Worm (Caenorhabditis elegans) whole organism, L4/young adult: ENCODE measurements around the gene D1046.2.

Experiments used
- dao-5 ChIP-seq: sonication (generic microtip); optimal IDR thresholded peaks from 2 replicates; lab custom pipeline; 2016; ENCODE audit warnings: missing genotype, missing genetic modification characterization, moderate library complexity, missing compliant biosample characterization
- him-1 ChIP-seq: sonication (generic microtip); optimal IDR thresholded peaks from 2 replicates; lab custom pipeline; 2016; ENCODE audit warnings: missing genotype, missing genetic modification reagents, missing genetic modification characterization, missing compliant biosample characterization

DNA sequence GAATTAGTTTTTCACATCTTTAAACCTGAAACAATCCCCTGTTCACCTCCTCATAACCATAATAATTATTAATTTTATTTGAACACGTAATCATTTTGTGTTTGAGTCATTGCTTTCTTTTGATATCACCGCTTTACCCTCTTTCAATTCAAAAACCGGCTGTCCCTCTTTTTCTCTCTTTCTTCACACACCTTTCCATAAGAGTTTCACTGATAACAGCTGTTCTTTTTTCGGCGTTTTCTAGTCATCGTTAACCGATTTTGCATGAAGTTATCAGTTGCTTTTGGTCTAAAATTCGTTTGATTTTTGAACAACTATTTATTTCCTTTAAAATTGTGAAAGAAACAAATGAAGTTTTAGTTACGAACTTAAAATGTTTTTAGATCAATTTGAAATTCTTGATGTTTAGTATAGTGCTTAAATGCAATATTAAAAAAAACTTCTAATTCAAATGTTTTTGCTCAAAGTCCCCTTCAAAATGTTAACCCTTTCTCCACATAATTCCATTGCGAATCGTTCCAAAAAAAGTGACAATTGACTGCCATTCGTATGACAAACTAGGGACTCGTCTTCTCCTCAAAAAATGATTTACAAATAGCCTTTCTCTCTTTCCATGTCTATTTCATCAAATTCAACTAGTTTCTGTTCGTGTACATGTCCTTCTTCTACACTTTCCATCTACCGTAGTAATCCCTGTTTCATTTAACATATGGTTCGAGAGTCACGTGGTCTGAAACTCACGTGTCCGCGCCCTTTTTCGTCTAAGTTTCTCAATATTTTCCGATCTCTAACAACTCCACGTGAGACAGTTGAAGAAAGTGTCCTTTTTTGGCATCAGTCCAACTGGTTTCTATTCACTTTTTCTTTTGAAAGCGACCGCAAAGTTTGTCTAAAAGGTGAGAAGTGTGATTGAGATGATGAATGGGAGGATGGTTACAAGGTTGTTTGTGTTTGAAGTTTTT is 23.5 kb upstream of the D1046.2 start:
- no peak for TF ChIP-seq him-1 (tag; lab: Kevin White, UChicago)
- TF ChIP-seq dao-5 = no peak
